Worm (Caenorhabditis elegans): Measurements from ENCODE around the gene C18D11.6.

Gene C18D11.6

ce11 chrIII:11823260-11823659 lies 12.9 kb downstream of the C18D11.6 start, which contains the start of gene C18D11.3 (continued):
- TF ChIP-seq pqm-1 (tag; optimal IDR thresholded peaks at IDR 0.05): peak; percentile 46
- no peak for TF ChIP-seq ZK546.5 (tag; optimal IDR thresholded peaks at IDR 0.05)
- peak; percentile 66 for TF ChIP-seq skn-1 (tag; optimal IDR thresholded peaks at IDR 0.05)
- TF ChIP-seq elt-1 (tag; optimal IDR thresholded peaks at IDR 0.05): peak; percentile 15
- no peak for TF ChIP-seq fkh-10 (GFP tag; optimal IDR thresholded peaks at IDR 0.05)
- TF ChIP-seq snpc-4 (tag; optimal IDR thresholded peaks at IDR 0.05): peak; percentile 89

- TF ChIP-seq aly-2 (tag; optimal IDR thresholded peaks at IDR 0.05) (no peak), jun-1 (tag; optimal IDR thresholded peaks at IDR 0.05) (no peak), snpc-4 (tag; optimal IDR thresholded peaks at IDR 0.05) (no peak), nhr-43 (tag; optimal IDR thresholded peaks at IDR 0.05; ENCODE audit: poor library complexity, severe bottlenecking) (no peak), elt-3 (tag; optimal IDR thresholded peaks at IDR 0.05) (no peak), sea-2 (GFP tag; optimal IDR thresholded peaks at IDR 0.05) (no peak), nhr-23 (tag; optimal IDR thresholded peaks at IDR 0.05) (no peak), ZK546.5 (tag; optimal IDR thresholded peaks at IDR 0.05) (no peak), egl-27 (tag; optimal IDR thresholded peaks at IDR 0.05) (no peak), pha-4 (tag; optimal IDR thresholded peaks at IDR 0.05) (no peak), eor-1 (tag; optimal IDR thresholded peaks at IDR 0.05) (no peak), ceh-28 (tag; optimal IDR thresholded peaks at IDR 0.05) (no peak), nhr-76 (tag; optimal IDR thresholded peaks at IDR 0.05) (no peak), fkh-2 (tag; optimal IDR thresholded peaks at IDR 0.05) (no peak), nhr-25 (tag; optimal IDR thresholded peaks at IDR 0.05) (no peak), elt-1 (tag; optimal IDR thresholded peaks at IDR 0.05) (no peak), nhr-77 (tag; optimal IDR thresholded peaks at IDR 0.05) (no peak)
These were observed 13.7 kb downstream of the C18D11.6 start for ce11 chrIII:11824088-11824487.

DNA sequence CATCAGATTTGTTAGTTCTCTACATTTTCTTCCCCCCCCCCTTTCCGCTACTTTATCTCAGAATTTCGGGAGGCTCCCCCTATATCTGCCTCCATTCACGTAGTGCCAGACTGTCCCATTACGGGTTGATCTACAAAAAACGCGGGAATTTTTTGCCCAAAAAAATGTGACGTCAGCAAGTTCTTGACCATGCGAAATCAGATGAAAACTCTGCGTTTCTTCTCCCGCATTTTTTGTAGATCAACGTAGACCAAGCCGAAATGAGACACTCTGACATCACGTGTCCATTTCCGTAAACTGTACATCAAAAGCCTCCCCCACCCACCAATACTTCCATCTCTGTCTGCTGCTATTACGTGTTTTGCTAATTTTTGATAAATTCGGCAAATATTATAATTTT lies 14.2 kb downstream of the C18D11.6 start:
- TF ChIP-seq ceh-28 (tag; optimal IDR thresholded peaks at IDR 0.05) (no peak), daf-12 (tag; optimal IDR thresholded peaks at IDR 0.05) (no peak), jun-1 (tag; optimal IDR thresholded peaks at IDR 0.05) (no peak), zag-1 (tag; optimal IDR thresholded peaks at IDR 0.05) (no peak)

DNA sequence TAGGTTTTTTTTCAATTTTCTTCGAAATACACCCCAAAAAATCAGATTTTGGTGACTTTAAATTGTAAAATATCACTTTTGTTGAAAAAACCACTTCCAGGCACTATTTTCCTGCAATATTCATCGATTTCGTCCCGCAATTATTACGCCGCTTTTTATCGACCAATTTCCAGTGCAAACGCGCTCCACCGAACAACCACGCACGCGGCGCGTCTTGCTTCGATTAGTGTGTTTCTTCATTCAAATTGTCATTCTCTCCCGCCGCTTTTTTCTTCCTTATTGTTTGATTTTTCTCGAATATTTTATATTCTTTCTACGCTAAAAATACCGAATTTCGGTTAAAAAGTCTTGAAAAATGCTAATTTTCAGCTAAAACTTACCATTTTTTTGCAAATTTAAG lies 15.3 kb downstream of the C18D11.6 start:
- TF ChIP-seq daf-12 (tag; optimal IDR thresholded peaks at IDR 0.05) (no peak), egl-5 (tag; optimal IDR thresholded peaks at IDR 0.05) (peak; percentile 69), lin-39 (tag; optimal IDR thresholded peaks at IDR 0.05) (peak; percentile 94), sea-2 (GFP tag; optimal IDR thresholded peaks at IDR 0.05) (no peak), tbx-2 (tag; optimal IDR thresholded peaks at IDR 0.05) (no peak), jun-1 (tag; optimal IDR thresholded peaks at IDR 0.05) (no peak), ceh-9 (tag; optimal IDR thresholded peaks at IDR 0.05) (no peak), ama-1 (optimal IDR thresholded peaks at IDR 0.05) (no peak), snpc-4 (tag; optimal IDR thresholded peaks at IDR 0.05) (peak; percentile 85), fos-1 (tag; optimal IDR thresholded peaks at IDR 0.05) (no peak), fkh-2 (tag; optimal IDR thresholded peaks at IDR 0.05) (no peak), nhr-67 (tag; optimal IDR thresholded peaks at IDR 0.05) (no peak), pha-4 (tag; optimal IDR thresholded peaks at IDR 0.05) (peak; percentile 78), elt-2 (tag; optimal IDR thresholded peaks at IDR 0.05) (peak; percentile 48), eor-1 (tag; optimal IDR thresholded peaks at IDR 0.05) (no peak), unc-39 (tag; optimal IDR thresholded peaks at IDR 0.05) (no peak), nhr-28 (tag; optimal IDR thresholded peaks at IDR 0.05) (no peak), ZK546.5 (tag; optimal IDR thresholded peaks at IDR 0.05) (no peak), lin-15B (tag; optimal IDR thresholded peaks at IDR 0.05) (peak; percentile 86), fkh-10 (GFP tag; optimal IDR thresholded peaks at IDR 0.05) (peak; percentile 25), ceh-16 (tag; optimal IDR thresholded peaks at IDR 0.05) (no peak), nhr-77 (tag; optimal IDR thresholded peaks at IDR 0.05) (no peak), lsy-12 (tag; optimal IDR thresholded peaks at IDR 0.05) (peak; percentile 18), zag-1 (tag; optimal IDR thresholded peaks at IDR 0.05) (no peak), pqm-1 (tag; optimal IDR thresholded peaks at IDR 0.05) (no peak), skn-1 (tag; optimal IDR thresholded peaks at IDR 0.05) (peak; percentile 54), R02D3.7 (tag; optimal IDR thresholded peaks at IDR 0.05) (no peak), mml-1 (tag; optimal IDR thresholded peaks at IDR 0.05) (no peak), ceh-82 (tag; optimal IDR thresholded peaks at IDR 0.05) (no peak), nhr-23 (tag; optimal IDR thresholded peaks at IDR 0.05) (no peak), egl-27 (tag; optimal IDR thresholded peaks at IDR 0.05) (no peak), mdl-1 (tag; optimal IDR thresholded peaks at IDR 0.05) (no peak), ztf-11 (tag; optimal IDR thresholded peaks at IDR 0.05) (no peak), ceh-28 (tag; optimal IDR thresholded peaks at IDR 0.05) (no peak), nhr-11 (tag; optimal IDR thresholded peaks at IDR 0.05) (no peak), ztf-4 (tag; optimal IDR thresholded peaks at IDR 0.05) (no peak), nhr-237 (tag; optimal IDR thresholded peaks at IDR 0.05) (no peak), aly-2 (tag; optimal IDR thresholded peaks at IDR 0.05) (no peak), nhr-12 (tag; optimal IDR thresholded peaks at IDR 0.05) (no peak), nhr-76 (tag; optimal IDR thresholded peaks at IDR 0.05) (no peak), nfya-1 (tag; optimal IDR thresholded peaks at IDR 0.05; ENCODE audit: insufficient read depth) (peak; percentile 91), hmg-11 (tag; optimal IDR thresholded peaks at IDR 0.05) (peak; percentile 46), nhr-43 (tag; optimal IDR thresholded peaks at IDR 0.05; ENCODE audit: poor library complexity, severe bottlenecking) (no peak)

All from whole organism, L3 larva.